Worm (Caenorhabditis elegans): Measurements from ENCODE around the gene clec-177.

- TF ChIP-seq drap-1 (GFP tag; optimal IDR thresholded peaks at IDR 0.05) (no peak), snpc-4 (tag; optimal IDR thresholded peaks at IDR 0.05) (no peak), mab-5 (tag; optimal IDR thresholded peaks at IDR 0.05) (no peak), nhr-237 (tag; optimal IDR thresholded peaks at IDR 0.05) (no peak), lin-13 (tag; optimal IDR thresholded peaks at IDR 0.05) (no peak), lsy-2 (tag; optimal IDR thresholded peaks at IDR 0.05) (no peak), elt-1 (tag; optimal IDR thresholded peaks at IDR 0.05; ENCODE audit: borderline replicate concordance, insufficient read depth) (no peak), nhr-12 (tag; optimal IDR thresholded peaks at IDR 0.05) (no peak), zip-8 (tag; optimal IDR thresholded peaks at IDR 0.05) (no peak), ztf-11 (tag; optimal IDR thresholded peaks at IDR 0.05) (no peak), nhr-76 (tag; optimal IDR thresholded peaks at IDR 0.05) (no peak)
Observed at ce11 chrIV:4986246-4986645, at the start of gene clec-177.

Data from whole organism, mixed stage, embryonic.